Fruit fly (Drosophila melanogaster) whole organism, pupa: Measurements from ENCODE around the gene CG4297.
A peak's percentile ranks its signal among the peaks of the same experiment; 100 is the strongest.

Experiments
- CG10348 ChIP-seq: fragments of 200-800 bp; sonication (Bioruptor generic); IDR thresholded peaks from 2 replicates; pipeline ENCODE4 v1.3.6; 2022; ENCODE audit warnings: missing biosample characterization, missing genetic modification characterization
- CG12605 ChIP-seq: fragments of 200-800 bp; sonication (Bioruptor generic); IDR thresholded peaks from 2 replicates; pipeline ENCODE4 v1.3.6; 2022; ENCODE audit warnings: missing biosample characterization, missing genetic modification characterization
- CG13204 ChIP-seq: fragments of 200-800 bp; sonication (Bioruptor generic); optimal IDR thresholded peaks from 2 replicates; lab custom pipeline; 2018; ENCODE audit warnings: missing biosample characterization, mild to moderate bottlenecking, missing genetic modification characterization, moderate library complexity
- CG14655 ChIP-seq: fragments of 200-800 bp; sonication (Bioruptor generic); optimal IDR thresholded peaks from 3 replicates; lab custom pipeline; 2017; ENCODE audit warnings: mild to moderate bottlenecking, missing biosample characterization, missing genetic modification reagents, missing genetic modification characterization
- CG15710 ChIP-seq: fragments of 200-800 bp; sonication (Bioruptor generic); optimal IDR thresholded peaks from 2 replicates; lab custom pipeline; 2018; ENCODE audit warnings: missing biosample characterization, mild to moderate bottlenecking, missing genetic modification characterization, moderate library complexity
- CG17806 ChIP-seq: fragments of 200-800 bp; sonication (Bioruptor generic); optimal IDR thresholded peaks from 2 replicates; lab custom pipeline; 2018; ENCODE audit warnings: missing biosample characterization, mild to moderate bottlenecking, missing genetic modification characterization, moderate library complexity
- CG32121 ChIP-seq: fragments of 200-800 bp; sonication (Bioruptor generic); IDR thresholded peaks from 2 replicates; pipeline ENCODE4 v1.3.6; 2022; ENCODE audit warnings: missing biosample characterization, missing genetic modification characterization
- CG34367 ChIP-seq: fragments of 200-800 bp; sonication (Bioruptor generic); optimal IDR thresholded peaks from 2 replicates; lab custom pipeline; 2018; ENCODE audit warnings: missing biosample characterization, mild to moderate bottlenecking, missing genetic modification characterization
- CG4496 ChIP-seq: fragments of 200-800 bp; sonication (Bioruptor generic); IDR thresholded peaks from 3 replicates; pipeline ENCODE4 v1.3.6; 2022; ENCODE audit warnings: missing biosample characterization, missing genetic modification characterization
- CG8159 ChIP-seq: fragments of 200-800 bp; sonication (Bioruptor generic); optimal IDR thresholded peaks from 3 replicates; lab custom pipeline; 2018; ENCODE audit warnings: missing biosample characterization, mild to moderate bottlenecking, missing genetic modification characterization, moderate library complexity
- CG8301 ChIP-seq: fragments of 200-800 bp; sonication (Bioruptor generic); optimal IDR thresholded peaks from 2 replicates; lab custom pipeline; 2018; ENCODE audit warnings: missing biosample characterization, mild to moderate bottlenecking, missing genetic modification characterization
- CG9948 ChIP-seq: fragments of 200-800 bp; sonication (Bioruptor generic); optimal IDR thresholded peaks from 2 replicates; lab custom pipeline; 2018; ENCODE audit warnings: missing biosample characterization, mild to moderate bottlenecking, missing genetic modification characterization, moderate library complexity
- D1 ChIP-seq: fragments of 200-800 bp; sonication (Bioruptor generic); optimal IDR thresholded peaks from 2 replicates; lab custom pipeline; 2018; ENCODE audit warnings: missing biosample characterization, mild to moderate bottlenecking, missing genetic modification characterization, moderate library complexity
- EcR ChIP-seq: fragments of 200-800 bp; sonication (Bioruptor generic); optimal IDR thresholded peaks from 3 replicates; lab custom pipeline; 2019; ENCODE audit warnings: missing biosample characterization, missing genetic modification characterization, mild to moderate bottlenecking, moderate library complexity, missing genetic modification reagents
- Ets98B ChIP-seq: fragments of 200-800 bp; sonication (Bioruptor generic); IDR thresholded peaks from 2 replicates; pipeline ENCODE4 v1.3.6; 2022; ENCODE audit warnings: missing biosample characterization, missing genetic modification characterization
- Pif1A ChIP-seq: fragments of 200-800 bp; sonication (Bioruptor generic); optimal IDR thresholded peaks from 3 replicates; lab custom pipeline; 2016; ENCODE audit warnings: missing biosample characterization, missing genetic modification characterization
- Pif1B ChIP-seq: fragments of 200-800 bp; sonication (Bioruptor generic); optimal IDR thresholded peaks from 3 replicates; lab custom pipeline; 2016; ENCODE audit warnings: missing biosample characterization, missing genetic modification characterization
- Snoo ChIP-seq: fragments of 200-800 bp; sonication (Bioruptor generic); optimal IDR thresholded peaks from 3 replicates; lab custom pipeline; 2017; ENCODE audit warnings: missing biosample characterization, mild to moderate bottlenecking, missing genetic modification characterization, inconsistent platforms
- fd96Ca ChIP-seq: fragments of 200-800 bp; sonication (Bioruptor generic); IDR thresholded peaks from 3 replicates; pipeline ENCODE4 v1.3.6; 2022; ENCODE audit warnings: missing biosample characterization, missing genetic modification characterization
- gl ChIP-seq: fragments of 200-800 bp; sonication (Bioruptor generic); optimal IDR thresholded peaks from 2 replicates; lab custom pipeline; 2018; ENCODE audit warnings: missing biosample characterization, mild to moderate bottlenecking, missing genetic modification characterization
- rn ChIP-seq: fragments of 200-800 bp; sonication (Bioruptor generic); IDR thresholded peaks from 2 replicates; pipeline ENCODE4 v1.3.6; 2022; ENCODE audit warnings: missing biosample characterization, missing genetic modification characterization

CG4297 gene

DNA sequence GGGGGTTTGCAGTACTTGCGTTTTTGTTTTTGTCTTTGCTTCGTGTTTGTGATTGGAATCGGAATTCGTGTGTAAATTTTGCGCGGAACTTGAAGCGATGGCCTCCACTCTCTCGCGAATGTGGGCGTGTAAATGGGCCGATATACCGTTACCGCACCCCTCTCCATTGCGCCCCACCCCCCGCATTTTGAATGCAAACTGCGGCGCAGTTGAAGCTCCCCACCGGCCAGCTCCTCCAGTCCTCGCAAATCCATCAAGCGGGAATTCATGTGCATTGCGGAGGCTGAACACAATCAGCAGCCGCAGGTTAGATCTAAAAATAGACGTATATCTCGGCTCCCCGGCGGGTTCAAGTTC is 9.4 kb upstream of the CG4297 start:
- TF ChIP-seq CG12605, result no peak
- TF ChIP-seq CG9948 (tag; lab: Kevin White, UChicago), result no peak
- no peak for TF ChIP-seq CG14655 (GFP tag; lab: Kevin White, UChicago)
- TF ChIP-seq CG4496 (GFP tag; lab: Robert Waterston, UW), result no peak
- TF ChIP-seq EcR (GFP tag; lab: Kevin White, UChicago), result no peak
- TF ChIP-seq fd96Ca (GFP tag; lab: Robert Waterston, UW), result no peak
- TF ChIP-seq CG8159, result no peak
- TF ChIP-seq CG34367 (tag; lab: Kevin White, UChicago), result no peak

DNA sequence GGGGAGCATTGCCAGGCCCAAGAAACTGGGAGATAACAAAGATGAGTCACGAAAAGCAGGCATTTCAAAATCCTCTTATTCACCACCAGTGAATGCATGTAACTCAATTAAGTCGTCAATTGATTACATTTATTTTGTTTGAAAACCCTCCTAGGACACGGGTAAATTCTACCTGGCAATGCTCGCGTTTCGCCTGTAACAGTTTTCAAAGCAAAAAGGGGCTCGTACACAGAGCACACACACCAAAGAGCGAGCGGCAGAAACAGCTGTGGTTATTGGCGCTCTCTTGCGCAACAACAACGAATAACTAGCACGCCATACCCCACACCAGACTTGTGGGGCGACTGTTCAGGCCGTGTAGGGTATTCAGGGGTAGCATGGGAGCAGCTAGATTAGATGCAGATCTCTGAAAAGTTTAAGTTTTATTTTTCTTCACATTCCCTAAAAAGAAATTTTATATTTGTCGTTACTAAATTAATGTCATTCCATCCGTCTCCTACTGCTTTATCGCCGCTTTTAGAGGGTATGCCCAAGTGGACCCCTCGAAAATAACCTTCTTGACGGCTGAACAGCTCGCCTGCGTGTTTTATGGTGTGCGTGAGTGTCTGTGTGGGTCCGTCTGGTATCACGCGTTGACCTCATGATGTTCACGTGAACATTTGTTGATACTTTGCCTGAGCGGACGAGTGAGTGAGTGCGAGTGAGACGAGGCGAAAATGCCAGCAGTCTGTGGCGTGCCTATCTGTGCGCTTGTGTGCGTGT is 8.8 kb upstream of the CG4297 start:
- peak; percentile 98 for TF ChIP-seq EcR (GFP tag; lab: Kevin White, UChicago)
- peak; percentile 100 for TF ChIP-seq Snoo (tag; lab: Kevin White, UChicago)
- TF ChIP-seq CG10348 (GFP tag; lab: Robert Waterston, UW), result no peak
- peak; percentile 100 for TF ChIP-seq Pif1B (GFP tag; lab: Kevin White, UChicago)
- TF ChIP-seq CG8301, result peak; percentile 100
- peak; percentile 100 for TF ChIP-seq D1 (tag; lab: Kevin White, UChicago)
- TF ChIP-seq CG34367 (tag; lab: Kevin White, UChicago), result peak; percentile 100
- TF ChIP-seq CG15710 (tag; lab: Kevin White, UChicago), result peak; percentile 100
- TF ChIP-seq Pif1A (GFP tag; lab: Kevin White, UChicago), result peak; percentile 100
- TF ChIP-seq gl (tag; lab: Kevin White, UChicago), result peak; percentile 99
- peak; percentile 100 for TF ChIP-seq CG13204 (GFP tag; lab: Kevin White, UChicago)
- no peak for TF ChIP-seq CG12605
- peak; percentile 100 for TF ChIP-seq CG9948 (tag; lab: Kevin White, UChicago)
- no peak for TF ChIP-seq Ets98B (GFP tag; lab: Robert Waterston, UW)
- no peak for TF ChIP-seq rn (GFP tag; lab: Robert Waterston, UW)
- peak; percentile 100 for TF ChIP-seq CG17806
- no peak for TF ChIP-seq CG4496 (GFP tag; lab: Robert Waterston, UW)
- no peak for TF ChIP-seq fd96Ca (GFP tag; lab: Robert Waterston, UW)
- peak; percentile 100 for TF ChIP-seq CG14655 (GFP tag; lab: Kevin White, UChicago)
- TF ChIP-seq CG32121 (GFP tag; lab: Robert Waterston, UW), result no peak
- TF ChIP-seq CG8159, result peak; percentile 100

DNA sequence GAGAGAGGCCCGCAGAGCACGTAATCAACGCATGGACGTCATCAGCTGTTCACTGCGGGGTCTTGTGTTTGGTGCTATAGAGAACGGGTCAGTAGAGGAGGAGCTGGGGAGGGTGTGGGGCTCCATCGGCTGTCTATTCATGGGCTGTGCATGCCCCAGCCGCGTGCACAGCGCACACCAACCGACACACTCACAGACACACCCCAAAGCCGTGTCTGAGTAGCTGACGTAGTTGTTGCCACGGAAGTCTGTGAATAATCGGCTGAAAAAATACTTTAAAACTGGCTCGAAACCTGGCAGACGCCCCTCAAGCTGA is 8.2 kb upstream of the CG4297 start:
- TF ChIP-seq fd96Ca (GFP tag; lab: Robert Waterston, UW), result no peak
- no peak for TF ChIP-seq Pif1B (GFP tag; lab: Kevin White, UChicago)
- TF ChIP-seq CG8301, result no peak
- no peak for TF ChIP-seq CG14655 (GFP tag; lab: Kevin White, UChicago)
- no peak for TF ChIP-seq CG12605
- TF ChIP-seq CG15710 (tag; lab: Kevin White, UChicago), result no peak
- TF ChIP-seq D1 (tag; lab: Kevin White, UChicago), result no peak
- TF ChIP-seq CG10348 (GFP tag; lab: Robert Waterston, UW), result no peak
- no peak for TF ChIP-seq Ets98B (GFP tag; lab: Robert Waterston, UW)
- TF ChIP-seq CG17806, result no peak
- no peak for TF ChIP-seq gl (tag; lab: Kevin White, UChicago)
- TF ChIP-seq CG8159, result no peak
- TF ChIP-seq EcR (GFP tag; lab: Kevin White, UChicago), result no peak
- TF ChIP-seq CG34367 (tag; lab: Kevin White, UChicago), result no peak

DNA sequence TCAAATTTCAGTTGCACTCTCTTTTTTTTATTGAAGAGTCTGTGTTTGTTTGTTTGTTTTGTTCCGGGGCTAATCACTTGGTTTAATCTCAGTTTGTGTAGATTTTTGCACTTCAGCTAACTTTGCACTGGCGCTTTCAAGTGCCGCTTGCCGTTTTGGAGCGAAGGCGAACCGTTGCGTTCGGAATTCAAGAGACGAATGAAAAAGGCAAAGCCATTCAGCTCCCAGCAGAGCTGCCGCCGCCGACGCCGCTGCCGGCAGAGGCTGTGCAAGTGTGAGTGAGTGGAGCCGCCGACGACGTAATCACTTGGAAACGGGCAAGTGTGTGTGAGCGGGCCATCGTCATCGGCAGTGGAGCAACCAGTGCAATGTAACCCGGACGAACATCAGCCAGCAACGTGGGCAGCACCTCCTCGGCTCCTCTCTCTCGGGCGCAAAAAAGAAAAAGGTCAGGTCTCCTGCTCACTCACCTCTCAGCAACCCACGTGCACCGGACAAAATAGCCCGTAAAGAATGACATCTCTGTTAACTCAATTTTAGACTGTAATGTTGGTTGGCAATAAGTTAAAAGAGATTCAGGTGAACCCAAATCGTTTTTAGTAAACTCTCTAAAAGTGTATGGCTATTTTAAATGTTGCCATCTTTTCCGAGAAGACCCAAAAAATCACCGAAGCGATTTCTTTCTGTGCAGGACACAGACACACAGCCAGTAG is 7.6 kb upstream of the CG4297 start, which contains the start of gene cbt:
cbt (minus strand) TSS at position 206 of the 713 bp plus-strand sequence.
- TF ChIP-seq gl (tag; lab: Kevin White, UChicago) (peak; percentile 95), CG34367 (tag; lab: Kevin White, UChicago) (peak; percentile 98), Pif1A (GFP tag; lab: Kevin White, UChicago) (peak; percentile 99), CG14655 (GFP tag; lab: Kevin White, UChicago) (peak; percentile 99), fd96Ca (GFP tag; lab: Robert Waterston, UW) (no peak), EcR (GFP tag; lab: Kevin White, UChicago) (peak; percentile 94), CG10348 (GFP tag; lab: Robert Waterston, UW) (no peak), Pif1B (GFP tag; lab: Kevin White, UChicago) (peak; percentile 98), CG4496 (GFP tag; lab: Robert Waterston, UW) (no peak), CG8159 (peak; percentile 99), CG13204 (GFP tag; lab: Kevin White, UChicago) (peak; percentile 95), CG9948 (tag; lab: Kevin White, UChicago) (peak; percentile 99), Ets98B (GFP tag; lab: Robert Waterston, UW) (no peak), Snoo (tag; lab: Kevin White, UChicago) (peak; percentile 96), D1 (tag; lab: Kevin White, UChicago) (peak; percentile 98), CG15710 (tag; lab: Kevin White, UChicago) (peak; percentile 98), CG17806 (peak; percentile 98), CG8301 (peak; percentile 99), CG12605 (no peak), CG32121 (GFP tag; lab: Robert Waterston, UW) (no peak), rn (GFP tag; lab: Robert Waterston, UW) (no peak)
